Fruit fly (Drosophila melanogaster) whole organism, embryonic: ENCODE measurements around the gene CG18788.

ENCODE experiments used
- ATbp ChIP-seq: fragments of 200-800 bp; sonication (Bioruptor generic); optimal IDR thresholded peaks from 2 replicates; lab custom pipeline; 2017; ENCODE audit warnings: missing biosample characterization, mild to moderate bottlenecking, missing genetic modification characterization, missing genetic modification reagents
- Asciz ChIP-seq: fragments of 200-800 bp; sonication (Bioruptor generic); optimal IDR thresholded peaks from 2 replicates; lab custom pipeline; 2017; ENCODE audit warnings: missing biosample characterization, mild to moderate bottlenecking, missing genetic modification characterization, missing genetic modification reagents
- B-H1 ChIP-seq: fragments of 200-800 bp; sonication (Bioruptor generic); IDR thresholded peaks from 3 replicates; pipeline ENCODE4 v1.3.6; 2022; ENCODE audit warnings: missing biosample characterization, missing genetic modification characterization
- CG10147 ChIP-seq: fragments of 200-800 bp; sonication (Bioruptor generic); optimal IDR thresholded peaks from 2 replicates; lab custom pipeline; 2019; ENCODE audit warnings: missing biosample characterization, mild to moderate bottlenecking, missing genetic modification characterization, moderate library complexity
- CG10462 ChIP-seq: fragments of 200-800 bp; sonication (Bioruptor generic); optimal IDR thresholded peaks from 2 replicates; lab custom pipeline; 2016; ENCODE audit warnings: missing biosample characterization, missing genetic modification characterization
- CG10565 ChIP-seq: fragments of 200-800 bp; sonication (Bioruptor generic); optimal IDR thresholded peaks from 3 replicates; lab custom pipeline; 2016; ENCODE audit warnings: missing biosample characterization, mild to moderate bottlenecking, missing genetic modification characterization
- CG14965 ChIP-seq: fragments of 200-800 bp; sonication (Bioruptor generic); optimal IDR thresholded peaks from 2 replicates; lab custom pipeline; 2016; ENCODE audit warnings: missing biosample characterization, missing genetic modification characterization, borderline replicate concordance
- CG15514 ChIP-seq: fragments of 200-800 bp; sonication (Bioruptor generic); optimal IDR thresholded peaks from 3 replicates; lab custom pipeline; 2017; ENCODE audit warnings: missing biosample characterization, missing genetic modification characterization, mild to moderate bottlenecking, moderate library complexity, missing genetic modification reagents
- CG1647 ChIP-seq: fragments of 200-800 bp; sonication (Bioruptor generic); optimal IDR thresholded peaks from 3 replicates; lab custom pipeline; 2016; ENCODE audit warnings: missing biosample characterization, missing genetic modification characterization
- CG16815 ChIP-seq: fragments of 200-800 bp; sonication (Bioruptor generic); optimal IDR thresholded peaks from 3 replicates; lab custom pipeline; 2017; ENCODE audit warnings: missing biosample characterization, mild to moderate bottlenecking, missing genetic modification characterization
- CG17802 ChIP-seq: fragments of 200-800 bp; sonication (Bioruptor generic); optimal IDR thresholded peaks from 2 replicates; lab custom pipeline; 2018; ENCODE audit warnings: missing biosample characterization, mild to moderate bottlenecking, missing genetic modification characterization, moderate library complexity
- CG17829 ChIP-seq: fragments of 200-800 bp; optimal IDR thresholded peaks from 2 replicates; lab custom pipeline; 2019; ENCODE audit warnings: missing biosample characterization, mild to moderate bottlenecking, missing genetic modification characterization, moderate library complexity
- CG2199 ChIP-seq: fragments of 200-800 bp; sonication (Bioruptor generic); IDR thresholded peaks from 3 replicates; pipeline ENCODE4 v1.3.6; 2022; ENCODE audit warnings: missing biosample characterization, missing genetic modification characterization
- CG3407 ChIP-seq: fragments of 200-800 bp; sonication (Bioruptor generic); optimal IDR thresholded peaks from 2 replicates; lab custom pipeline; 2018; ENCODE audit warnings: missing biosample characterization, mild to moderate bottlenecking, missing genetic modification characterization
- CG4282 ChIP-seq: fragments of 200-800 bp; sonication (Bioruptor generic); optimal IDR thresholded peaks from 2 replicates; lab custom pipeline; 2016; ENCODE audit warnings: missing biosample characterization, missing genetic modification characterization
- CG4617 ChIP-seq: fragments of 200-800 bp; sonication (Bioruptor generic); optimal IDR thresholded peaks from 3 replicates; lab custom pipeline; 2016; ENCODE audit warnings: missing biosample characterization, missing genetic modification characterization, borderline replicate concordance
- CG6654 ChIP-seq: fragments of 200-800 bp; sonication (Bioruptor generic); optimal IDR thresholded peaks from 2 replicates; lab custom pipeline; 2017; ENCODE audit warnings: missing biosample characterization, mild to moderate bottlenecking, missing genetic modification characterization
- CG7963 ChIP-seq: fragments of 200-800 bp; sonication (Bioruptor generic); IDR thresholded peaks from 3 replicates; pipeline ENCODE4 v1.3.6; 2022; ENCODE audit warnings: missing biosample characterization, missing genetic modification characterization; ENCODE audit not compliant: partially characterized antibody
- Dbx ChIP-seq: fragments of 200-800 bp; sonication (Bioruptor generic); IDR thresholded peaks from 3 replicates; pipeline ENCODE4 v1.3.6; 2022; ENCODE audit warnings: missing biosample characterization, missing genetic modification characterization
- Dip3 ChIP-seq: fragments of 200-800 bp; sonication (Bioruptor generic); optimal IDR thresholded peaks from 3 replicates; lab custom pipeline; 2016; ENCODE audit warnings: missing biosample characterization, missing genetic modification characterization
- Dp ChIP-seq: fragments of 200-800 bp; sonication (Bioruptor generic); optimal IDR thresholded peaks from 2 replicates; lab custom pipeline; 2018; ENCODE audit warnings: missing biosample characterization, mild to moderate bottlenecking, missing genetic modification characterization, moderate library complexity
- Elba2 ChIP-seq: fragments of 200-800 bp; sonication (Bioruptor generic); optimal IDR thresholded peaks from 3 replicates; lab custom pipeline; 2016; ENCODE audit warnings: missing biosample characterization, missing genetic modification characterization
- H15 ChIP-seq: fragments of 200-800 bp; sonication (Bioruptor generic); IDR thresholded peaks from 3 replicates; pipeline ENCODE4 v1.3.6; 2022; ENCODE audit warnings: missing biosample characterization, missing genetic modification characterization
- HLH4C ChIP-seq: fragments of 200-800 bp; sonication (Bioruptor generic); IDR thresholded peaks from 3 replicates; pipeline ENCODE4 v1.3.6; 2022; ENCODE audit warnings: missing biosample characterization, missing genetic modification characterization; ENCODE audit not compliant: partially characterized antibody
- Hey ChIP-seq: fragments of 200-800 bp; sonication (Bioruptor generic); optimal IDR thresholded peaks from 3 replicates; lab custom pipeline; 2018; ENCODE audit warnings: missing biosample characterization, mild to moderate bottlenecking, missing genetic modification characterization
- Max ChIP-seq: fragments of 200-800 bp; sonication (Bioruptor generic); optimal IDR thresholded peaks from 2 replicates; lab custom pipeline; 2016; ENCODE audit warnings: missing biosample characterization, mild to moderate bottlenecking, missing genetic modification characterization
- Med ChIP-seq: fragments of 200-800 bp; sonication (Bioruptor generic); peaks from one replicate; lab custom pipeline; 2016; ENCODE audit warnings: missing biosample characterization, missing genetic modification characterization, mild to moderate bottlenecking, inconsistent platforms, moderate library complexity
- PHDP ChIP-seq: fragments of 200-800 bp; sonication (Bioruptor generic); optimal IDR thresholded peaks from 3 replicates; lab custom pipeline; 2018; ENCODE audit warnings: missing biosample characterization, mild to moderate bottlenecking, missing genetic modification characterization, moderate library complexity
- Scr ChIP-seq: fragments of 200-800 bp; sonication (Bioruptor generic); IDR thresholded peaks from 2 replicates; pipeline ENCODE4 v1.3.6; 2022; ENCODE audit warnings: missing biosample characterization, missing genetic modification characterization; ENCODE audit not compliant: partially characterized antibody
- Sin3A ChIP-seq: fragments of >200 bp; optimal IDR thresholded peaks from 2 replicates; lab custom pipeline; 2018
- Stat92E ChIP-seq, 3 experiments: fragments of >200 bp in 2 of 3; fragments of 200-800 bp in 1 of 3; sonication (Bioruptor generic) in 1 of 3; optimal IDR thresholded peaks; 2 replicates each; lab custom pipeline; 2017 to 2019; ENCODE audit warnings: missing biosample characterization in 3 of 3, missing genetic modification characterization in 3 of 3, mild to moderate bottlenecking in 1 of 3, moderate library complexity in 1 of 3
- Trl ChIP-seq, 3 experiments: fragments of >200 bp in 2 of 3; fragments of 200-800 bp in 1 of 3; sonication (Bioruptor generic) in 1 of 3; optimal IDR thresholded peaks; 2 replicates in 1 of 3; 3 replicates in 2 of 3; lab custom pipeline; 2016 to 2017; ENCODE audit warnings: missing biosample characterization in 1 of 3, missing genetic modification characterization in 1 of 3
- ab ChIP-seq: fragments of 200-800 bp; sonication (Bioruptor generic); optimal IDR thresholded peaks from 2 replicates; lab custom pipeline; 2016; ENCODE audit warnings: missing biosample characterization, missing genetic modification characterization
- ash1 ChIP-seq: fragments of 200-800 bp; sonication (Bioruptor generic); optimal IDR thresholded peaks from 2 replicates; lab custom pipeline; 2018; ENCODE audit warnings: missing biosample characterization, mild to moderate bottlenecking, missing genetic modification characterization
- bab2 ChIP-seq: fragments of 200-800 bp; sonication (Bioruptor generic); optimal IDR thresholded peaks from 2 replicates; lab custom pipeline; 2016; ENCODE audit warnings: missing biosample characterization, missing genetic modification characterization
- bcd ChIP-seq: fragments of 200-800 bp; sonication (Bioruptor generic); optimal IDR thresholded peaks from 2 replicates; lab custom pipeline; 2017; ENCODE audit warnings: missing biosample characterization, mild to moderate bottlenecking, missing genetic modification characterization
- bigmax ChIP-seq: fragments of 200-800 bp; sonication (Bioruptor generic); optimal IDR thresholded peaks from 2 replicates; lab custom pipeline; 2018; ENCODE audit warnings: missing biosample characterization, mild to moderate bottlenecking, missing genetic modification characterization
- btn ChIP-seq: fragments of 200-800 bp; sonication (Bioruptor generic); optimal IDR thresholded peaks from 2 replicates; lab custom pipeline; 2016; ENCODE audit warnings: missing biosample characterization, missing genetic modification characterization
- cwo ChIP-seq: fragments of 200-800 bp; sonication (Bioruptor generic); optimal IDR thresholded peaks from 3 replicates; lab custom pipeline; 2017; ENCODE audit warnings: missing biosample characterization, missing genetic modification characterization, mild to moderate bottlenecking, moderate library complexity, missing genetic modification reagents
- ems ChIP-seq: fragments of 200-800 bp; sonication (Bioruptor generic); optimal IDR thresholded peaks from 3 replicates; lab custom pipeline; 2016; ENCODE audit warnings: missing biosample characterization, missing genetic modification characterization
- hkb ChIP-seq, 2 experiments: fragments of 200-800 bp in 1 of 2; fragments of >200 bp in 1 of 2; sonication (Bioruptor generic) in 1 of 2; IDR thresholded peaks in 1 of 2; optimal IDR thresholded peaks in 1 of 2; 2 replicates each; pipeline versions ENCODE4 v1.3.6 to Lab custom; 2017 to 2022; ENCODE audit warnings: missing biosample characterization in 1 of 2, missing genetic modification characterization in 1 of 2
- lilli ChIP-seq: fragments of 200-800 bp; sonication (Bioruptor generic); optimal IDR thresholded peaks from 3 replicates; lab custom pipeline; 2016; ENCODE audit warnings: missing biosample characterization, missing genetic modification characterization
- nmo ChIP-seq: fragments of 200-800 bp; sonication (Bioruptor generic); optimal IDR thresholded peaks from 2 replicates; lab custom pipeline; 2018; ENCODE audit warnings: missing biosample characterization, mild to moderate bottlenecking, missing genetic modification characterization, moderate library complexity
- p53 ChIP-seq: fragments of 200-800 bp; sonication (Bioruptor generic); optimal IDR thresholded peaks from 2 replicates; lab custom pipeline; 2016; ENCODE audit warnings: missing biosample characterization, missing genetic modification characterization
- stc ChIP-seq: fragments of 200-800 bp; sonication (Bioruptor generic); IDR thresholded peaks from 2 replicates; pipeline ENCODE4 v1.3.6; 2022; ENCODE audit warnings: missing biosample characterization, missing genetic modification characterization
- unpg ChIP-seq: fragments of 200-800 bp; sonication (Bioruptor generic); optimal IDR thresholded peaks from 3 replicates; lab custom pipeline; 2018; ENCODE audit warnings: missing biosample characterization, mild to moderate bottlenecking, missing genetic modification characterization, moderate library complexity
- vfl ChIP-seq: fragments of 200-800 bp; sonication (Bioruptor generic); optimal IDR thresholded peaks from 2 replicates; lab custom pipeline; 2016; ENCODE audit warnings: missing biosample characterization, missing genetic modification characterization

Gene CG18788

DNA sequence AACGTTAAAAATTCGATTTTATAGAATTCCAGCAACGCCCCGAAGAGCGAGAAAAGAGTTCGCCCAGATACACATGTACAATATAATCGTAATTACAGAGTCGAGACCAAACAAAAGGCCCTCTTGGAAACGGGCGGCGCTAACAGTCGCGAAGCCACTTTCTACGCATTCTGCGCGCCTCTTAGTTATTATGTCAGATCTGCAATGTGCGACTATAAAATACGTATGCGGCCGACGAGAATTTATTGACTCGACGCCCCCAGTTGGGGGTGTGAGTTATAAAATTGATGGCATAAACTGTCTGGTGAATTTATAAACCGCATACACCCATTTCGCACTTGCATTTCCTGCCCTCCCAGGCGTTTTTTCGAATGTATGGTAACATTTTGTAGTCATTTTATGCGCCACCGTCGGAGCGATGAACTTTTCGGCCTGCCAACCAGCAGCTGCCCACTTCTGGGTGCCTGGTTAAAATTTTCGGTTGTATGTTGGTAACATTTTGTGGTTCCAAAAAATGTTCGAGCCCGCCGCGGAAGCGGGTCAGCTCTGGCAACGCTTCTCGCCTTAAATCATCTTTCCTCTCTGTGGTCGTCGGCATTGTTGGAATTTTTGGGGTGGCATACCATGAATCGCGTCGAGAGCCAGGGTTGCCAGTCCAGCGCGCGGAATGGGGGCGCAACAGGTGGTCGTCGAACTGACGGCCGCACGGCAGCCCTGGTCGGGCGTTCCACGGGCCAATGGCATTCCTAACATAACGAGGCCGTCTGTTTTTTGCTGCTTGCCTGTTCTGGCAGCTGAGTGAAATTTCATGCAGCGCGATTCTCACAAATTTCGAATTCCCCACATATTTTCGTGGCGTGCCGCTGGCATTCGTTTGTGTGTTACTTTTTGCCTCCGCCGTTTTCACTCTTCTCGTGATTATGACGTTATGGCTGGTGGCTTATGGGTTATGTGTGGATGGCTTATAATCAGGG lies 22.0 kb upstream of the CG18788 start:
- TF ChIP-seq Hey (tag; lab: Kevin White, UChicago) (peak; percentile 10), hkb (optimal IDR thresholded peaks at IDR 0.05; lab: Kevin White, UChicago) (peak; percentile 58), hkb (GFP tag; IDR thresholded peaks at IDR 0.05; lab: Robert Waterston, UW) (no peak), ab (GFP tag; lab: Kevin White, UChicago) (peak; percentile 34), Sin3A (peak; percentile 1), B-H1 (GFP tag; lab: Robert Waterston, UW) (no peak), vfl (GFP tag; lab: Kevin White, UChicago) (peak; percentile 18), CG7963 (GFP tag; lab: Robert Waterston, UW) (no peak), Dp (GFP tag; lab: Kevin White, UChicago) (peak; percentile 41), CG10147 (GFP tag; lab: Kevin White, UChicago) (no peak), CG14965 (GFP tag; lab: Kevin White, UChicago) (peak; percentile 13), Max (peak; percentile 34), ATbp (GFP tag; lab: Kevin White, UChicago) (peak; percentile 66), ash1 (peak; percentile 83), bab2 (GFP tag; lab: Kevin White, UChicago) (peak; percentile 62), CG3407 (GFP tag; lab: Kevin White, UChicago) (peak; percentile 51), Dbx (GFP tag; lab: Robert Waterston, UW) (no peak), CG1647 (GFP tag; lab: Kevin White, UChicago) (peak; percentile 47), CG10462 (GFP tag; lab: Kevin White, UChicago) (no peak), Stat92E (GFP tag; optimal IDR thresholded peaks at IDR 0.05; lab: Kevin White, UChicago) (peak in 1 of 3 experiments; percentile 74), H15 (GFP tag; lab: Robert Waterston, UW) (no peak), nmo (peak; percentile 86), CG17829 (tag; lab: Kevin White, UChicago) (peak; percentile 98), CG10565 (GFP tag; lab: Kevin White, UChicago) (no peak), unpg (peak; percentile 57), CG4617 (GFP tag; lab: Kevin White, UChicago) (no peak), CG17802 (tag; lab: Kevin White, UChicago) (no peak), btn (GFP tag; lab: Kevin White, UChicago) (peak; percentile 66), CG4282 (no peak), stc (GFP tag; lab: Robert Waterston, UW) (no peak), PHDP (peak; percentile 50), bigmax (GFP tag; lab: Kevin White, UChicago) (peak; percentile 56), CG6654 (GFP tag; lab: Kevin White, UChicago) (no peak), p53 (GFP tag; lab: Kevin White, UChicago) (peak; percentile 47), Asciz (GFP tag; lab: Kevin White, UChicago) (no peak), CG15514 (GFP tag; lab: Kevin White, UChicago) (peak; percentile 94), Med (GFP tag; lab: Kevin White, UChicago) (peak; percentile 98), Trl (optimal IDR thresholded peaks at IDR 0.05; lab: Kevin White, UChicago) (peak in 1 of 2 experiments; percentile 7), Trl (GFP tag; optimal IDR thresholded peaks at IDR 0.05; lab: Kevin White, UChicago) (peak; percentile 64), Scr (GFP tag; lab: Robert Waterston, UW) (no peak), HLH4C (GFP tag; lab: Robert Waterston, UW) (no peak), ems (GFP tag; lab: Kevin White, UChicago) (peak; percentile 74), bcd (GFP tag; lab: Kevin White, UChicago) (peak; percentile 75), lilli (GFP tag; lab: Kevin White, UChicago) (peak; percentile 86), cwo (GFP tag; lab: Kevin White, UChicago) (peak; percentile 89), Elba2 (no peak), Dip3 (GFP tag; lab: Kevin White, UChicago) (peak; percentile 35), CG2199 (no peak), CG16815 (peak; percentile 12)
